Fruit fly (Drosophila melanogaster) whole organism, embryonic: ENCODE measurements around the gene synr.

Experiments used
- Asciz ChIP-seq: fragments of 200-800 bp; sonication (Bioruptor generic); optimal IDR thresholded peaks from 2 replicates; lab custom pipeline; 2017; ENCODE audit warnings: missing biosample characterization, mild to moderate bottlenecking, missing genetic modification characterization, missing genetic modification reagents
- Awh ChIP-seq: fragments of 200-800 bp; sonication (Bioruptor generic); IDR thresholded peaks from 2 replicates; pipeline ENCODE4, ENCODE4 v1.3.6; 2022; ENCODE audit warnings: missing biosample characterization, missing genetic modification characterization
- Bdp1 ChIP-seq: fragments of 200-800 bp; sonication (Bioruptor generic); optimal IDR thresholded peaks from 3 replicates; lab custom pipeline; 2016; ENCODE audit warnings: missing biosample characterization, missing genetic modification characterization
- Blimp-1 ChIP-seq: fragments of 200-800 bp; sonication (Bioruptor generic); optimal IDR thresholded peaks from 3 replicates; lab custom pipeline; 2018; ENCODE audit warnings: missing biosample characterization, missing genetic modification characterization, mild to moderate bottlenecking, moderate library complexity, missing genetic modification reagents
- CG10543 ChIP-seq: fragments of 200-800 bp; sonication (Bioruptor generic); optimal IDR thresholded peaks from 3 replicates; lab custom pipeline; 2017; ENCODE audit warnings: missing biosample characterization, mild to moderate bottlenecking, missing genetic modification characterization, moderate library complexity
- CG10979 ChIP-seq: fragments of 200-800 bp; sonication (Bioruptor generic); optimal IDR thresholded peaks from 2 replicates; lab custom pipeline; 2018; ENCODE audit warnings: missing biosample characterization, mild to moderate bottlenecking, missing genetic modification characterization, moderate library complexity
- CG11085 ChIP-seq: fragments of 200-800 bp; sonication (Bioruptor generic); IDR thresholded peaks from 2 replicates; pipeline ENCODE4 v1.3.6; 2022; ENCODE audit warnings: missing biosample characterization, missing genetic modification characterization
- CG11695 ChIP-seq: fragments of 200-800 bp; sonication (Bioruptor generic); IDR thresholded peaks from 3 replicates; pipeline ENCODE4 v1.3.6; 2022; ENCODE audit warnings: missing biosample characterization, missing genetic modification characterization
- CG12104 ChIP-seq: fragments of 200-800 bp; sonication (Bioruptor generic); optimal IDR thresholded peaks from 3 replicates; lab custom pipeline; 2016; ENCODE audit warnings: missing biosample characterization, missing genetic modification characterization
- CG12299 ChIP-seq: fragments of 200-800 bp; sonication (Bioruptor generic); optimal IDR thresholded peaks from 2 replicates; lab custom pipeline; 2018; ENCODE audit warnings: missing biosample characterization, mild to moderate bottlenecking, missing genetic modification characterization
- CG15601 ChIP-seq: fragments of 200-800 bp; sonication (Bioruptor generic); optimal IDR thresholded peaks from 3 replicates; lab custom pipeline; 2019; ENCODE audit warnings: missing biosample characterization, mild to moderate bottlenecking, missing genetic modification characterization, moderate library complexity
- CG1647 ChIP-seq: fragments of 200-800 bp; sonication (Bioruptor generic); optimal IDR thresholded peaks from 3 replicates; lab custom pipeline; 2016; ENCODE audit warnings: missing biosample characterization, missing genetic modification characterization
- CG17829 ChIP-seq: fragments of 200-800 bp; optimal IDR thresholded peaks from 2 replicates; lab custom pipeline; 2019; ENCODE audit warnings: missing biosample characterization, mild to moderate bottlenecking, missing genetic modification characterization, moderate library complexity
- CG3065 ChIP-seq: fragments of 200-800 bp; sonication (Bioruptor generic); optimal IDR thresholded peaks from 2 replicates; lab custom pipeline; 2016; ENCODE audit warnings: missing biosample characterization, missing genetic modification characterization
- CG34224 ChIP-seq: fragments of 200-800 bp; sonication (Bioruptor generic); IDR thresholded peaks from 3 replicates; pipeline ENCODE4 v1.3.6; 2022; ENCODE audit warnings: missing biosample characterization, missing genetic modification characterization; ENCODE audit not compliant: partially characterized antibody
- CG34422 ChIP-seq: fragments of 200-800 bp; sonication (Bioruptor generic); IDR thresholded peaks from 3 replicates; pipeline ENCODE4 v1.3.6; 2022; ENCODE audit warnings: missing biosample characterization, missing genetic modification characterization
- CG4820 ChIP-seq: fragments of 200-800 bp; sonication (Bioruptor generic); optimal IDR thresholded peaks from 3 replicates; lab custom pipeline; 2016; ENCODE audit warnings: missing biosample characterization, missing genetic modification characterization
- CG5953 ChIP-seq: fragments of 200-800 bp; sonication (Bioruptor generic); IDR thresholded peaks from 2 replicates; pipeline ENCODE4 v1.3.6; 2022; ENCODE audit warnings: missing biosample characterization, missing genetic modification characterization
- CG7745 ChIP-seq: fragments of 200-800 bp; sonication (Bioruptor generic); optimal IDR thresholded peaks from 2 replicates; lab custom pipeline; 2018; ENCODE audit warnings: missing biosample characterization, mild to moderate bottlenecking, missing genetic modification characterization, moderate library complexity
- CG8089 ChIP-seq: fragments of 200-800 bp; sonication (Bioruptor generic); optimal IDR thresholded peaks from 3 replicates; lab custom pipeline; 2016; ENCODE audit warnings: missing biosample characterization, missing genetic modification characterization
- CG8388 ChIP-seq: fragments of 200-800 bp; sonication (Bioruptor generic); optimal IDR thresholded peaks from 2 replicates; lab custom pipeline; 2019; ENCODE audit warnings: missing biosample characterization, mild to moderate bottlenecking, missing genetic modification characterization, moderate library complexity
- CG8765 ChIP-seq: fragments of 200-800 bp; sonication (Bioruptor generic); IDR thresholded peaks from 2 replicates; pipeline ENCODE4 v1.3.6; 2022; ENCODE audit warnings: missing biosample characterization, missing genetic modification characterization
- D19A ChIP-seq: fragments of 200-800 bp; optimal IDR thresholded peaks from 3 replicates; lab custom pipeline; 2019; ENCODE audit warnings: missing biosample characterization, mild to moderate bottlenecking, missing genetic modification characterization, moderate library complexity
- Dbx ChIP-seq: fragments of 200-800 bp; sonication (Bioruptor generic); IDR thresholded peaks from 3 replicates; pipeline ENCODE4 v1.3.6; 2022; ENCODE audit warnings: missing biosample characterization, missing genetic modification characterization
- Drgx ChIP-seq: fragments of 200-800 bp; sonication (Bioruptor generic); IDR thresholded peaks from 2 replicates; pipeline ENCODE4 v1.3.6; 2022; ENCODE audit warnings: missing biosample characterization, missing genetic modification characterization
- Fer3 ChIP-seq: fragments of 200-800 bp; sonication (Bioruptor generic); optimal IDR thresholded peaks from 2 replicates; lab custom pipeline; 2018; ENCODE audit warnings: missing biosample characterization, mild to moderate bottlenecking, missing genetic modification characterization, moderate library complexity
- GATAe ChIP-seq: fragments of 200-800 bp; sonication (Bioruptor generic); conservative IDR thresholded peaks from 2 replicates; pipeline ENCODE4 v1.3.6; 2022; ENCODE audit warnings: missing biosample characterization, missing genetic modification characterization
- HHEX ChIP-seq: fragments of 200-800 bp; sonication (Bioruptor generic); optimal IDR thresholded peaks from 3 replicates; lab custom pipeline; 2017; ENCODE audit warnings: missing biosample characterization, mild to moderate bottlenecking, missing genetic modification characterization, missing genetic modification reagents
- Hmx ChIP-seq: fragments of 200-800 bp; sonication (Bioruptor generic); optimal IDR thresholded peaks from 2 replicates; lab custom pipeline; 2016; ENCODE audit warnings: missing biosample characterization, missing genetic modification characterization
- MBD-R2 ChIP-seq: fragments of 200-800 bp; sonication (Bioruptor generic); IDR thresholded peaks from 2 replicates; pipeline ENCODE4 v1.3.6; 2022; ENCODE audit warnings: missing biosample characterization, missing genetic modification characterization
- Mrtf ChIP-seq: fragments of 200-800 bp; sonication (Bioruptor generic); IDR thresholded peaks from 3 replicates; pipeline ENCODE4 v1.3.6; 2022; ENCODE audit warnings: missing biosample characterization, missing genetic modification characterization
- Spps ChIP-seq: fragments of 200-800 bp; sonication (Bioruptor generic); optimal IDR thresholded peaks from 2 replicates; lab custom pipeline; 2018; ENCODE audit warnings: missing biosample characterization, mild to moderate bottlenecking, missing genetic modification characterization
- YL-1 ChIP-seq: fragments of 200-800 bp; sonication (Bioruptor generic); optimal IDR thresholded peaks from 3 replicates; lab custom pipeline; 2017; ENCODE audit warnings: missing biosample characterization, mild to moderate bottlenecking, missing genetic modification characterization
- bowl ChIP-seq: fragments of 200-800 bp; sonication (Bioruptor generic); IDR thresholded peaks from 2 replicates; pipeline ENCODE4 v1.3.6; 2022; ENCODE audit warnings: missing biosample characterization, missing genetic modification characterization
- chif ChIP-seq, 2 experiments: fragments of 200-800 bp; sonication (Bioruptor generic); optimal IDR thresholded peaks; 3 replicates each; lab custom pipeline; 2016; ENCODE audit warnings: missing biosample characterization in 2 of 2, missing genetic modification characterization in 2 of 2
- croc ChIP-seq: fragments of 200-800 bp; sonication (Bioruptor generic); conservative IDR thresholded peaks from 3 replicates; pipeline ENCODE4 v1.3.6; 2022; ENCODE audit warnings: missing biosample characterization, missing genetic modification characterization
- dati ChIP-seq: fragments of 200-800 bp; sonication (Bioruptor generic); IDR thresholded peaks from 2 replicates; pipeline ENCODE4 v1.3.6; 2022; ENCODE audit warnings: missing biosample characterization, missing genetic modification characterization
- dm ChIP-seq: fragments of 200-800 bp; sonication (Bioruptor generic); optimal IDR thresholded peaks from 3 replicates; lab custom pipeline; 2016; ENCODE audit warnings: missing biosample characterization, missing genetic modification characterization
- dpn ChIP-seq, 2 experiments: fragments of 200-800 bp; sonication (Bioruptor generic); optimal IDR thresholded peaks; 3 replicates each; lab custom pipeline; 2016; ENCODE audit warnings: missing biosample characterization in 2 of 2, missing genetic modification characterization in 2 of 2
- gce ChIP-seq: fragments of 200-800 bp; sonication (Bioruptor generic); IDR thresholded peaks from 3 replicates; pipeline ENCODE4 v1.3.6; 2022; ENCODE audit warnings: missing biosample characterization, missing genetic modification characterization
- grn ChIP-seq: fragments of 200-800 bp; sonication (Bioruptor generic); optimal IDR thresholded peaks from 3 replicates; lab custom pipeline; 2017; ENCODE audit warnings: missing biosample characterization, missing genetic modification characterization
- gsb-n ChIP-seq: fragments of 200-800 bp; sonication (Bioruptor generic); optimal IDR thresholded peaks from 3 replicates; lab custom pipeline; 2018; ENCODE audit warnings: missing biosample characterization, mild to moderate bottlenecking, missing genetic modification characterization
- hkb ChIP-seq, 2 experiments: fragments of 200-800 bp in 1 of 2; fragments of >200 bp in 1 of 2; sonication (Bioruptor generic) in 1 of 2; IDR thresholded peaks in 1 of 2; optimal IDR thresholded peaks in 1 of 2; 2 replicates each; pipeline versions ENCODE4 v1.3.6 to Lab custom; 2017 to 2022; ENCODE audit warnings: missing biosample characterization in 1 of 2, missing genetic modification characterization in 1 of 2
- kah ChIP-seq: fragments of 200-800 bp; sonication (Bioruptor generic); optimal IDR thresholded peaks from 2 replicates; lab custom pipeline; 2018; ENCODE audit warnings: missing biosample characterization, mild to moderate bottlenecking, missing genetic modification characterization
- klu ChIP-seq: fragments of 200-800 bp; sonication (Bioruptor generic); IDR thresholded peaks from 2 replicates; pipeline ENCODE4 v1.3.6; 2022; ENCODE audit warnings: missing biosample characterization, missing genetic modification characterization
- pb ChIP-seq: fragments of 200-800 bp; sonication (Bioruptor generic); optimal IDR thresholded peaks from 3 replicates; lab custom pipeline; 2016; ENCODE audit warnings: missing biosample characterization, missing genetic modification characterization
- ro ChIP-seq: fragments of 200-800 bp; sonication (Bioruptor generic); IDR thresholded peaks from 2 replicates; pipeline ENCODE4 v1.3.6; 2022; ENCODE audit warnings: missing biosample characterization, missing genetic modification characterization
- sens ChIP-seq: fragments of 200-800 bp; sonication (Bioruptor generic); peaks from one replicate; lab custom pipeline; 2016; ENCODE audit warnings: missing biosample characterization, missing genetic modification characterization
- sima ChIP-seq: fragments of 200-800 bp; sonication (Bioruptor generic); optimal IDR thresholded peaks from 2 replicates; lab custom pipeline; 2016; ENCODE audit warnings: missing biosample characterization, missing genetic modification characterization
- tx ChIP-seq: fragments of 200-800 bp; sonication (Bioruptor generic); optimal IDR thresholded peaks from 2 replicates; lab custom pipeline; 2016; ENCODE audit warnings: missing biosample characterization, missing genetic modification characterization

synr gene

DNA sequence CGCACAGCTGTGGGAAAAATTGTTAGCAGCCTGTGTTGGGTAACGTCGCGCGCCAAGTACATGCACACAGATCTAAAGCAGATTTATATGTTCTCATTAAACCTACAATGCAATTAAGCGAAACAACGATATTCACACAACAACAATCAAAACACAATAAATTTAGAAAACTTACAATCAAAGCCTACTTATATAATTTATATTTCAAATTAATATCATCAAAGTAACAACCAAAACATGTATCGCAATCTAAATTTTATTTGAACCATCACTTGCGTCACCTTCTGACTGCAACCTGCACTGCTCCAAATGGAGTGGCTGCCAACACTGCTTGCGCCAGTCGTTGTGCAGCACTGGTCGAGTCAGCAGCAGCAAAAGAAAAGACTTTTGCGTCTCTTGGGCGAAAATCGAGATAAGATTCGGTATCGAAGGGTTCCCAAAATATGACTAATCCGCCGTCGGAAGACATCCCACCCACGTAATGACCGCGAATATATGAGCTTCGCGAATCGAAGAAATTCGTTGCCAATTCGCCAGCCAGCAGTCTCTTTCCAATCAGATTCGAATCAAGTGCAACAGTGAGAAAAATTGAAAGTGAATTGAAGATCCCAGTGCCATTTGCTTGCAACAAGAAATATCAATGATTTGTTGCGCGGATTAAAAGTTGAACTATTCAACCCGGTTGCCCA is 38.9 kb downstream of the synr start, which contains the start of the genes CG8892 and CG34126 (continued):
- TF ChIP-seq GATAe (GFP tag; lab: Robert Waterston, UW) (peak; percentile 89), CG17829 (peak; percentile 98), Blimp-1 (peak; percentile 92), CG10979 (tag; lab: Kevin White, UChicago) (peak; percentile 95), dati (GFP tag; lab: Robert Waterston, UW) (peak; percentile 83), bowl (GFP tag; lab: Robert Waterston, UW) (peak; percentile 74), CG10543 (peak; percentile 98), YL-1 (GFP tag; lab: Kevin White, UChicago) (peak; percentile 92), dm (GFP tag; lab: Kevin White, UChicago) (peak; percentile 90), CG12104 (GFP tag; lab: Kevin White, UChicago) (peak; percentile 96), MBD-R2 (peak; percentile 97), Drgx (GFP tag; lab: Robert Waterston, UW) (peak; percentile 91), chif (GFP tag; optimal IDR thresholded peaks at IDR 0.05; lab: Kevin White, UChicago) (peak; percentile 97), CG11085 (GFP tag; lab: Robert Waterston, UW) (peak; percentile 94), CG11695 (GFP tag; lab: Robert Waterston, UW) (peak; percentile 94), CG7745 (tag; lab: Kevin White, UChicago) (no peak), CG15601 (tag; lab: Kevin White, UChicago) (peak; percentile 94), Hmx (GFP tag; lab: Kevin White, UChicago) (peak; percentile 94), Awh (GFP tag; lab: Robert Waterston, UW) (peak; percentile 81), D19A (tag; lab: Kevin White, UChicago) (peak; percentile 87), gce (peak; percentile 78; the same call in 2 of the 3 replicates), gsb-n (tag; lab: Kevin White, UChicago) (peak; percentile 93), Fer3 (tag; lab: Kevin White, UChicago) (peak; percentile 97), CG34422 (GFP tag; lab: Robert Waterston, UW) (peak; percentile 96), CG5953 (GFP tag; lab: Robert Waterston, UW) (peak; percentile 85), CG8388 (GFP tag; lab: Kevin White, UChicago) (peak; percentile 93), hkb (optimal IDR thresholded peaks at IDR 0.05; lab: Kevin White, UChicago) (peak; percentile 93), hkb (GFP tag; IDR thresholded peaks at IDR 0.05; lab: Robert Waterston, UW) (peak; percentile 92), grn (GFP tag; lab: Kevin White, UChicago) (peak; percentile 86), ro (GFP tag; lab: Robert Waterston, UW) (peak; percentile 93), Mrtf (GFP tag; lab: Robert Waterston, UW) (peak; percentile 96), dpn (GFP tag; optimal IDR thresholded peaks at IDR 0.05; lab: Kevin White, UChicago) (peak; percentile 98), Bdp1 (GFP tag; lab: Kevin White, UChicago) (peak; percentile 92), HHEX (peak; percentile 97), kah (peak; percentile 87), CG12299 (peak; percentile 92), sima (GFP tag; lab: Kevin White, UChicago) (peak; percentile 83), Dbx (peak; percentile 98), CG3065 (GFP tag; lab: Kevin White, UChicago) (peak; percentile 96), CG34224 (GFP tag; lab: Robert Waterston, UW) (no peak), Asciz (GFP tag; lab: Kevin White, UChicago) (peak; percentile 93), CG8765 (GFP tag; lab: Robert Waterston, UW) (peak; percentile 94), Spps (tag; lab: Kevin White, UChicago) (peak; percentile 91), sens (GFP tag; lab: Kevin White, UChicago) (peak; percentile 99), croc (peak; percentile 98), tx (GFP tag; lab: Kevin White, UChicago) (peak; percentile 97), CG8089 (GFP tag; lab: Kevin White, UChicago) (peak; percentile 95), CG1647 (GFP tag; lab: Kevin White, UChicago) (peak; percentile 98), pb (GFP tag; lab: Kevin White, UChicago) (peak; percentile 85), klu (peak; percentile 97), CG4820 (GFP tag; lab: Kevin White, UChicago) (peak; percentile 98)
